Fruit fly (Drosophila melanogaster) whole organism, embryonic: ENCODE results near the gene CG32182.

ENCODE experiments used
- Adf1 ChIP-seq: fragments of 200-800 bp; sonication (Bioruptor generic); IDR thresholded peaks from 2 replicates; pipeline ENCODE4 v1.3.6; 2022; ENCODE audit warnings: missing biosample characterization, missing genetic modification characterization
- Atf-2 ChIP-seq: fragments of 200-800 bp; sonication (Bioruptor generic); optimal IDR thresholded peaks from 2 replicates; lab custom pipeline; 2016; ENCODE audit warnings: missing biosample characterization, missing genetic modification characterization
- CG10209 ChIP-seq: fragments of 200-800 bp; sonication (Bioruptor generic); optimal IDR thresholded peaks from 3 replicates; lab custom pipeline; 2017; ENCODE audit warnings: missing biosample characterization, mild to moderate bottlenecking, missing genetic modification characterization, missing genetic modification reagents
- CG10267 ChIP-seq: fragments of 200-800 bp; sonication (Bioruptor generic); optimal IDR thresholded peaks from 2 replicates; lab custom pipeline; 2018; ENCODE audit warnings: missing biosample characterization, mild to moderate bottlenecking, missing genetic modification characterization, moderate library complexity
- CG10321 ChIP-seq: fragments of 200-800 bp; sonication (Bioruptor generic); IDR thresholded peaks from 2 replicates; pipeline ENCODE4 v1.3.6; 2022; ENCODE audit warnings: missing biosample characterization, missing genetic modification characterization
- CG10979 ChIP-seq: fragments of 200-800 bp; sonication (Bioruptor generic); optimal IDR thresholded peaks from 2 replicates; lab custom pipeline; 2018; ENCODE audit warnings: missing biosample characterization, mild to moderate bottlenecking, missing genetic modification characterization, moderate library complexity
- CG12071 ChIP-seq: fragments of 200-800 bp; sonication (Bioruptor generic); optimal IDR thresholded peaks from 3 replicates; lab custom pipeline; 2018; ENCODE audit warnings: missing biosample characterization, mild to moderate bottlenecking, missing genetic modification characterization
- CG14050 ChIP-seq: fragments of 200-800 bp; sonication (Bioruptor generic); IDR thresholded peaks from 3 replicates; pipeline ENCODE4 v1.3.6; 2022; ENCODE audit warnings: missing biosample characterization, missing genetic modification characterization
- CG14860 ChIP-seq: fragments of 200-800 bp; sonication (Bioruptor generic); IDR thresholded peaks from 3 replicates; pipeline ENCODE4 v1.3.6; 2022; ENCODE audit warnings: missing biosample characterization, missing genetic modification characterization; ENCODE audit not compliant: partially characterized antibody
- CG15479 ChIP-seq: fragments of 200-800 bp; sonication (Bioruptor generic); optimal IDR thresholded peaks from 3 replicates; lab custom pipeline; 2019; ENCODE audit warnings: missing biosample characterization, mild to moderate bottlenecking, missing genetic modification characterization, moderate library complexity
- CG15696 ChIP-seq: fragments of 200-800 bp; sonication (Bioruptor generic); optimal IDR thresholded peaks from 2 replicates; lab custom pipeline; 2019; ENCODE audit warnings: missing biosample characterization, mild to moderate bottlenecking, missing genetic modification characterization, moderate library complexity
- CG16815 ChIP-seq: fragments of 200-800 bp; sonication (Bioruptor generic); optimal IDR thresholded peaks from 3 replicates; lab custom pipeline; 2017; ENCODE audit warnings: missing biosample characterization, mild to moderate bottlenecking, missing genetic modification characterization
- CG17568 ChIP-seq: fragments of 200-800 bp; sonication (Bioruptor generic); optimal IDR thresholded peaks from 2 replicates; lab custom pipeline; 2018; ENCODE audit warnings: missing biosample characterization, mild to moderate bottlenecking, missing genetic modification characterization, moderate library complexity
- CG2120 ChIP-seq: fragments of 200-800 bp; sonication (Bioruptor generic); optimal IDR thresholded peaks from 3 replicates; lab custom pipeline; 2016; ENCODE audit warnings: missing biosample characterization, missing genetic modification characterization
- CG33557 ChIP-seq: fragments of 200-800 bp; sonication (Bioruptor generic); optimal IDR thresholded peaks from 2 replicates; lab custom pipeline; 2019; ENCODE audit warnings: missing biosample characterization, mild to moderate bottlenecking, missing genetic modification characterization, moderate library complexity
- CG4617 ChIP-seq: fragments of 200-800 bp; sonication (Bioruptor generic); optimal IDR thresholded peaks from 3 replicates; lab custom pipeline; 2016; ENCODE audit warnings: missing biosample characterization, missing genetic modification characterization, borderline replicate concordance
- CG4730 ChIP-seq: fragments of 200-800 bp; sonication (Bioruptor generic); IDR thresholded peaks from 2 replicates; pipeline ENCODE4 v1.3.6; 2022; ENCODE audit warnings: missing biosample characterization, missing genetic modification characterization
- CG6765 ChIP-seq: fragments of 200-800 bp; sonication (Bioruptor generic); optimal IDR thresholded peaks from 3 replicates; lab custom pipeline; 2017; ENCODE audit warnings: missing biosample characterization, mild to moderate bottlenecking, missing genetic modification characterization
- CG7357 ChIP-seq: fragments of 200-800 bp; sonication (Bioruptor generic); IDR thresholded peaks from 3 replicates; pipeline ENCODE4 v1.3.6; 2022; ENCODE audit warnings: missing biosample characterization, missing genetic modification characterization
- Dek ChIP-seq: fragments of 200-800 bp; sonication (Bioruptor generic); optimal IDR thresholded peaks from 3 replicates; lab custom pipeline; 2019; ENCODE audit warnings: missing biosample characterization, mild to moderate bottlenecking, missing genetic modification characterization, moderate library complexity
- Fer1 ChIP-seq: fragments of 200-800 bp; sonication (Bioruptor generic); optimal IDR thresholded peaks from 2 replicates; lab custom pipeline; 2017; ENCODE audit warnings: missing biosample characterization, mild to moderate bottlenecking, missing genetic modification characterization
- Fer2 ChIP-seq: fragments of 200-800 bp; sonication (Bioruptor generic); optimal IDR thresholded peaks from 2 replicates; lab custom pipeline; 2018; ENCODE audit warnings: missing biosample characterization, mild to moderate bottlenecking, missing genetic modification characterization, moderate library complexity
- Gug ChIP-seq: fragments of 200-800 bp; sonication (Bioruptor generic); IDR thresholded peaks from 4 replicates; pipeline ENCODE4 v1.3.6; 2022; ENCODE audit warnings: missing biosample characterization, missing genetic modification characterization
- HLH54F ChIP-seq: fragments of 200-800 bp; sonication (Bioruptor generic); optimal IDR thresholded peaks from 3 replicates; lab custom pipeline; 2016; ENCODE audit warnings: missing biosample characterization, missing genetic modification characterization
- Hand ChIP-seq: fragments of 200-800 bp; sonication (Bioruptor generic); optimal IDR thresholded peaks from 2 replicates; lab custom pipeline; 2017; ENCODE audit warnings: mild to moderate bottlenecking, missing biosample characterization, missing genetic modification reagents, missing genetic modification characterization
- Hmr ChIP-seq: fragments of 200-800 bp; sonication (Bioruptor generic); optimal IDR thresholded peaks from 3 replicates; lab custom pipeline; 2017; ENCODE audit warnings: mild to moderate bottlenecking, missing biosample characterization, missing genetic modification reagents, missing genetic modification characterization
- Meics ChIP-seq: fragments of 200-800 bp; sonication (Bioruptor generic); optimal IDR thresholded peaks from 2 replicates; lab custom pipeline; 2017; ENCODE audit warnings: missing biosample characterization, mild to moderate bottlenecking, missing genetic modification characterization
- NK7.1 ChIP-seq: fragments of 200-800 bp; sonication (Bioruptor generic); optimal IDR thresholded peaks from 3 replicates; lab custom pipeline; 2016; ENCODE audit warnings: missing biosample characterization, missing genetic modification characterization
- NfI ChIP-seq: fragments of 200-800 bp; sonication (Bioruptor generic); optimal IDR thresholded peaks from 3 replicates; lab custom pipeline; 2018; ENCODE audit warnings: missing biosample characterization, mild to moderate bottlenecking, missing genetic modification characterization, moderate library complexity
- Optix ChIP-seq: fragments of 200-800 bp; sonication (Bioruptor generic); IDR thresholded peaks from 3 replicates; pipeline ENCODE4 v1.3.6; 2022; ENCODE audit warnings: missing biosample characterization, missing genetic modification characterization
- Ravus ChIP-seq: fragments of 200-800 bp; sonication (Bioruptor generic); IDR thresholded peaks from 2 replicates; pipeline ENCODE4 v1.3.6; 2022; ENCODE audit warnings: missing biosample characterization, missing genetic modification characterization
- Trl ChIP-seq, 3 experiments: fragments of >200 bp in 2 of 3; fragments of 200-800 bp in 1 of 3; sonication (Bioruptor generic) in 1 of 3; optimal IDR thresholded peaks; 2 replicates in 1 of 3; 3 replicates in 2 of 3; lab custom pipeline; 2016 to 2017; ENCODE audit warnings: missing biosample characterization in 1 of 3, missing genetic modification characterization in 1 of 3
- ash1 ChIP-seq: fragments of 200-800 bp; sonication (Bioruptor generic); optimal IDR thresholded peaks from 2 replicates; lab custom pipeline; 2018; ENCODE audit warnings: missing biosample characterization, mild to moderate bottlenecking, missing genetic modification characterization
- crol ChIP-seq: fragments of 200-800 bp; sonication (Bioruptor generic); IDR thresholded peaks from 2 replicates; pipeline ENCODE4 v1.3.6; 2022; ENCODE audit warnings: missing biosample characterization, missing genetic modification characterization
- cwo ChIP-seq: fragments of 200-800 bp; sonication (Bioruptor generic); optimal IDR thresholded peaks from 3 replicates; lab custom pipeline; 2017; ENCODE audit warnings: missing biosample characterization, missing genetic modification characterization, mild to moderate bottlenecking, moderate library complexity, missing genetic modification reagents
- dysf ChIP-seq: fragments of 200-800 bp; sonication (Bioruptor generic); IDR thresholded peaks from 3 replicates; pipeline ENCODE4 v1.3.6; 2022; ENCODE audit warnings: missing biosample characterization, missing genetic modification characterization
- fd3F ChIP-seq: fragments of 200-800 bp; sonication (Bioruptor generic); optimal IDR thresholded peaks from 2 replicates; lab custom pipeline; 2018; ENCODE audit warnings: missing biosample characterization, mild to moderate bottlenecking, missing genetic modification characterization, moderate library complexity
- h ChIP-seq: fragments of >200 bp; optimal IDR thresholded peaks from 2 replicates; lab custom pipeline; 2017
- hkb ChIP-seq, 2 experiments: fragments of 200-800 bp in 1 of 2; fragments of >200 bp in 1 of 2; sonication (Bioruptor generic) in 1 of 2; IDR thresholded peaks in 1 of 2; optimal IDR thresholded peaks in 1 of 2; 2 replicates each; pipeline versions ENCODE4 v1.3.6 to Lab custom; 2017 to 2022; ENCODE audit warnings: missing biosample characterization in 1 of 2, missing genetic modification characterization in 1 of 2
- kay ChIP-seq: fragments of 200-800 bp; sonication (Bioruptor generic); optimal IDR thresholded peaks from 2 replicates; lab custom pipeline; 2016; ENCODE audit warnings: missing biosample characterization, missing genetic modification characterization
- ken ChIP-seq: fragments of 200-800 bp; sonication (Bioruptor generic); IDR thresholded peaks from 3 replicates; pipeline ENCODE4 v1.3.6; 2022; ENCODE audit warnings: missing biosample characterization, missing genetic modification characterization
- lab ChIP-seq: fragments of 200-800 bp; sonication (Bioruptor generic); optimal IDR thresholded peaks from 3 replicates; lab custom pipeline; 2017; ENCODE audit warnings: missing biosample characterization, missing genetic modification characterization, mild to moderate bottlenecking, moderate library complexity, missing genetic modification reagents
- lilli ChIP-seq: fragments of 200-800 bp; sonication (Bioruptor generic); optimal IDR thresholded peaks from 3 replicates; lab custom pipeline; 2016; ENCODE audit warnings: missing biosample characterization, missing genetic modification characterization
- luna ChIP-seq: fragments of 200-800 bp; sonication (Bioruptor generic); optimal IDR thresholded peaks from 2 replicates; lab custom pipeline; 2016; ENCODE audit warnings: missing biosample characterization, missing genetic modification characterization
- nmo ChIP-seq: fragments of 200-800 bp; sonication (Bioruptor generic); optimal IDR thresholded peaks from 2 replicates; lab custom pipeline; 2018; ENCODE audit warnings: missing biosample characterization, mild to moderate bottlenecking, missing genetic modification characterization, moderate library complexity
- rib ChIP-seq: fragments of 200-800 bp; sonication (Bioruptor generic); IDR thresholded peaks from 2 replicates; pipeline ENCODE4 v1.3.6; 2022; ENCODE audit warnings: missing biosample characterization, missing genetic modification characterization
- row ChIP-seq: fragments of 200-800 bp; sonication (Bioruptor generic); IDR thresholded peaks from 3 replicates; pipeline ENCODE4 v1.3.6; 2022; ENCODE audit warnings: missing biosample characterization, missing genetic modification characterization
- schlank ChIP-seq: fragments of 200-800 bp; sonication (Bioruptor generic); optimal IDR thresholded peaks from 2 replicates; lab custom pipeline; 2018; ENCODE audit warnings: missing biosample characterization, mild to moderate bottlenecking, missing genetic modification characterization
- seq ChIP-seq: fragments of 200-800 bp; sonication (Bioruptor generic); IDR thresholded peaks from 2 replicates; pipeline ENCODE4 v1.3.6; 2022; ENCODE audit warnings: missing biosample characterization, missing genetic modification characterization
- tap ChIP-seq: fragments of 200-800 bp; optimal IDR thresholded peaks from 3 replicates; lab custom pipeline; 2019; ENCODE audit warnings: missing biosample characterization, mild to moderate bottlenecking, missing genetic modification characterization, moderate library complexity
- zfh2 ChIP-seq: fragments of 200-800 bp; sonication (Bioruptor generic); optimal IDR thresholded peaks from 2 replicates; lab custom pipeline; 2016; ENCODE audit warnings: missing biosample characterization, missing genetic modification characterization

The CG32182 gene

DNA sequence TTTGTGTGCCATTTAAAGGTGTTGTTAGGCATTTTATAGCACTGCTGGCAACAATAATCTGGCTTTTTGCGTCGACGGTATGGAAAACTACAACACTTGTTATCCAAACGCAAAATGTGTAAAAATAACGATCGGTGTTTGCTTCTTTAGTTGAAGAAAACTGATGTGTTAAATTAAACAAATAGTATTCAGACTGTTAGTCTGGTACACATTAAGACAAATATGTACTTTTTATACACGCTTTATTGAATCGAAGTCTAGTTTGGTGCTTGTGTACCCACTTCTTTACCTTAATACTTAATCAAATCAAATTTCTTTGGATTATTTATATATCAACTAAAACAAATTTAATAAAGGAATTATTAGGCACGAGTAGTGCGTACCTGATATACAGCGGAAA lies 33.6 kb downstream of the CG32182 start (continued):
- TF ChIP-seq CG6765: peak; percentile 66
- no peak for TF ChIP-seq CG10321 (GFP tag; lab: Robert Waterston, UW)
- TF ChIP-seq schlank: peak; percentile 69
- TF ChIP-seq Optix (GFP tag; lab: Robert Waterston, UW): no peak
- peak; percentile 11 for TF ChIP-seq luna (GFP tag; lab: Kevin White, UChicago)
- TF ChIP-seq HLH54F (GFP tag; lab: Kevin White, UChicago): no peak
- TF ChIP-seq Hmr (GFP tag; lab: Kevin White, UChicago): peak; percentile 87
- TF ChIP-seq Fer2 (tag; lab: Kevin White, UChicago): peak; percentile 52
- peak; percentile 46 for TF ChIP-seq CG12071 (GFP tag; lab: Kevin White, UChicago)
- no peak for TF ChIP-seq CG4730
- no peak for TF ChIP-seq Atf-2 (GFP tag; lab: Kevin White, UChicago)
- TF ChIP-seq h (lab: Kevin White, UChicago): no peak
- no peak for TF ChIP-seq ken (GFP tag; lab: Robert Waterston, UW)
- TF ChIP-seq lab (GFP tag; lab: Kevin White, UChicago): peak; percentile 94
- peak; percentile 63 for TF ChIP-seq CG17568 (GFP tag; lab: Kevin White, UChicago)
- peak; percentile 49 for TF ChIP-seq Hand
- TF ChIP-seq zfh2: no peak
- TF ChIP-seq Dek (tag; lab: Kevin White, UChicago): peak; percentile 67
- no peak for TF ChIP-seq nmo
- TF ChIP-seq CG15696 (tag; lab: Kevin White, UChicago): no peak
- TF ChIP-seq CG7357: no peak
- TF ChIP-seq Fer1: no peak
- TF ChIP-seq CG14050 (GFP tag; lab: Robert Waterston, UW): no peak
- TF ChIP-seq dysf: no peak
- TF ChIP-seq CG14860 (GFP tag; lab: Robert Waterston, UW): no peak
- TF ChIP-seq CG4617: no peak
- no peak for TF ChIP-seq CG10979 (tag; lab: Kevin White, UChicago)
- TF ChIP-seq Meics (GFP tag; lab: Kevin White, UChicago): peak; percentile 81
- TF ChIP-seq Ravus (GFP tag; lab: Robert Waterston, UW): no peak
- TF ChIP-seq lilli (GFP tag; lab: Kevin White, UChicago): no peak
- TF ChIP-seq cwo (GFP tag; lab: Kevin White, UChicago): peak; percentile 64
- TF ChIP-seq NK7.1: no peak
- TF ChIP-seq CG15479 (GFP tag; lab: Kevin White, UChicago): no peak
- TF ChIP-seq CG2120 (GFP tag; lab: Kevin White, UChicago): peak; percentile 62
- no peak for TF ChIP-seq kay (GFP tag; lab: Kevin White, UChicago)
- TF ChIP-seq rib (GFP tag; lab: Robert Waterston, UW): no peak
- no peak for TF ChIP-seq CG16815 (GFP tag; lab: Kevin White, UChicago)
- peak; percentile 18 for TF ChIP-seq ash1 (GFP tag; lab: Kevin White, UChicago)
- peak; percentile 50; the same call in 1 of the 2 replicates for TF ChIP-seq Adf1 (GFP tag; lab: Robert Waterston, UW)
- TF ChIP-seq CG10209 (GFP tag; lab: Kevin White, UChicago): peak; percentile 57
- TF ChIP-seq hkb (optimal IDR thresholded peaks at IDR 0.05; lab: Kevin White, UChicago): no peak
- TF ChIP-seq hkb (GFP tag; IDR thresholded peaks at IDR 0.05; lab: Robert Waterston, UW): no peak
- TF ChIP-seq tap (tag; lab: Kevin White, UChicago): no peak
- TF ChIP-seq crol (GFP tag; lab: Robert Waterston, UW): no peak
- no peak for TF ChIP-seq Trl (optimal IDR thresholded peaks at IDR 0.05; lab: Kevin White, UChicago)
- no peak for TF ChIP-seq Trl (GFP tag; optimal IDR thresholded peaks at IDR 0.05; lab: Kevin White, UChicago)
- TF ChIP-seq Gug (GFP tag; lab: Robert Waterston, UW): no peak
- peak; percentile 87 for TF ChIP-seq fd3F (GFP tag; lab: Kevin White, UChicago)
- no peak for TF ChIP-seq row (GFP tag; lab: Robert Waterston, UW)
- no peak for TF ChIP-seq CG33557 (GFP tag; lab: Kevin White, UChicago)
- no peak for TF ChIP-seq CG10267 (tag; lab: Kevin White, UChicago)
- TF ChIP-seq seq (GFP tag; lab: Robert Waterston, UW): no peak
- no peak for TF ChIP-seq NfI (GFP tag; lab: Kevin White, UChicago)
